Worm (Caenorhabditis elegans): ENCODE results near the gene clik-1.

Gene clik-1

ce11 chrV:6768452-6768929, at the start of gene clik-1, which contains the start of gene T25F10.1:
Gene clik-1, minus strand, starts transcription at chrV:6768732.
Gene T25F10.1, plus strand, starts transcription at chrV:6768502.
- TF ChIP-seq tbx-37 (GFP tag; conservative IDR thresholded peaks at IDR 0.05) (no peak), hmg-4 (GFP tag; optimal IDR thresholded peaks at IDR 0.05) (no peak), ama-1 (optimal IDR thresholded peaks at IDR 0.05) (no peak), tra-4 (tag; optimal IDR thresholded peaks at IDR 0.05) (no peak), ceh-13 (GFP tag; optimal IDR thresholded peaks at IDR 0.05) (no peak), hnd-1 (tag; optimal IDR thresholded peaks at IDR 0.05) (no peak)

- no peak for TF ChIP-seq pes-1 (GFP tag; IDR thresholded peaks at IDR 0.05)
- no peak for TF ChIP-seq sea-1 (GFP tag; conservative IDR thresholded peaks at IDR 0.05)
- TF ChIP-seq hnd-1 (tag; optimal IDR thresholded peaks at IDR 0.05), result no peak
- TF ChIP-seq flt-1 (GFP tag; IDR thresholded peaks at IDR 0.05), result no peak
- TF ChIP-seq hmbx-1 (tag; optimal IDR thresholded peaks at IDR 0.05), result no peak
- TF ChIP-seq hmg-4 (GFP tag; optimal IDR thresholded peaks at IDR 0.05), result no peak
- TF ChIP-seq F13C5.2 (tag; optimal IDR thresholded peaks at IDR 0.05), result no peak
- no peak for TF ChIP-seq aly-1 (tag; optimal IDR thresholded peaks at IDR 0.05)
- no peak for TF ChIP-seq tbx-37 (GFP tag; conservative IDR thresholded peaks at IDR 0.05)
- no peak for TF ChIP-seq tra-4 (tag; optimal IDR thresholded peaks at IDR 0.05)
- no peak for TF ChIP-seq ceh-13 (GFP tag; optimal IDR thresholded peaks at IDR 0.05)
- no peak for TF ChIP-seq tbx-11 (GFP tag; IDR thresholded peaks at IDR 0.05)
- TF ChIP-seq scrt-1 (GFP tag; IDR thresholded peaks at IDR 0.05), result no peak
Measured at ce11 chrV:6817184-6817583, 48.7 kb upstream of the clik-1 start, which contains the start of gene dmsr-14. Gene dmsr-14, minus strand, starts transcription at chrV:6817284.

ce11 chrV:6813862-6814261, 45.3 kb upstream of the clik-1 start:
- TF ChIP-seq hmg-4 (GFP tag; optimal IDR thresholded peaks at IDR 0.05), result no peak
- no peak for TF ChIP-seq scrt-1 (GFP tag; IDR thresholded peaks at IDR 0.05)
- no peak for TF ChIP-seq F13C5.2 (tag; optimal IDR thresholded peaks at IDR 0.05)
- TF ChIP-seq hnd-1 (tag; optimal IDR thresholded peaks at IDR 0.05), result no peak
- no peak for TF ChIP-seq ama-1 (optimal IDR thresholded peaks at IDR 0.05)
- no peak for TF ChIP-seq tbx-37 (GFP tag; conservative IDR thresholded peaks at IDR 0.05)
- TF ChIP-seq hmbx-1 (tag; optimal IDR thresholded peaks at IDR 0.05), result no peak
- no peak for TF ChIP-seq pes-1 (GFP tag; IDR thresholded peaks at IDR 0.05)
- no peak for TF ChIP-seq ets-7 (tag; optimal IDR thresholded peaks at IDR 0.05)
- no peak for TF ChIP-seq B0310.2 (tag; optimal IDR thresholded peaks at IDR 0.05)
- TF ChIP-seq ceh-13 (GFP tag; optimal IDR thresholded peaks at IDR 0.05), result no peak
- TF ChIP-seq tra-4 (tag; optimal IDR thresholded peaks at IDR 0.05), result no peak
- TF ChIP-seq ceh-36 (tag; optimal IDR thresholded peaks at IDR 0.05), result no peak
- no peak for TF ChIP-seq aly-1 (tag; optimal IDR thresholded peaks at IDR 0.05)
- no peak for TF ChIP-seq flt-1 (GFP tag; IDR thresholded peaks at IDR 0.05)

- TF ChIP-seq hnd-1 (tag; optimal IDR thresholded peaks at IDR 0.05), result no peak
- TF ChIP-seq F13C5.2 (tag; optimal IDR thresholded peaks at IDR 0.05), result no peak
- TF ChIP-seq tra-4 (tag; optimal IDR thresholded peaks at IDR 0.05), result no peak
- no peak for TF ChIP-seq B0310.2 (tag; optimal IDR thresholded peaks at IDR 0.05)
- no peak for TF ChIP-seq sea-1 (GFP tag; conservative IDR thresholded peaks at IDR 0.05)
- no peak for TF ChIP-seq flt-1 (GFP tag; IDR thresholded peaks at IDR 0.05)
- no peak for TF ChIP-seq ama-1 (optimal IDR thresholded peaks at IDR 0.05)
Measured at ce11 chrV:6811863-6812262, 43.3 kb upstream of the clik-1 start.

- TF ChIP-seq pes-1 (GFP tag; IDR thresholded peaks at IDR 0.05) (no peak), hnd-1 (tag; optimal IDR thresholded peaks at IDR 0.05) (no peak), F13C5.2 (tag; optimal IDR thresholded peaks at IDR 0.05) (no peak), tbx-37 (GFP tag; conservative IDR thresholded peaks at IDR 0.05) (no peak), ceh-36 (tag; optimal IDR thresholded peaks at IDR 0.05) (no peak), tbx-11 (GFP tag; IDR thresholded peaks at IDR 0.05) (no peak), hmbx-1 (tag; optimal IDR thresholded peaks at IDR 0.05) (no peak), ama-1 (optimal IDR thresholded peaks at IDR 0.05) (no peak), ets-7 (tag; optimal IDR thresholded peaks at IDR 0.05) (no peak), B0310.2 (tag; optimal IDR thresholded peaks at IDR 0.05) (no peak), hmg-4 (GFP tag; optimal IDR thresholded peaks at IDR 0.05) (no peak), scrt-1 (GFP tag; IDR thresholded peaks at IDR 0.05) (no peak), aly-1 (tag; optimal IDR thresholded peaks at IDR 0.05) (no peak), tra-4 (tag; optimal IDR thresholded peaks at IDR 0.05) (no peak), sea-1 (GFP tag; conservative IDR thresholded peaks at IDR 0.05) (no peak), ceh-13 (GFP tag; optimal IDR thresholded peaks at IDR 0.05) (no peak), flt-1 (GFP tag; IDR thresholded peaks at IDR 0.05) (no peak)
Measured at ce11 chrV:6810091-6810490, 41.6 kb upstream of the clik-1 start.

- TF ChIP-seq sea-1 (GFP tag; conservative IDR thresholded peaks at IDR 0.05), result no peak
- no peak for TF ChIP-seq ceh-13 (GFP tag; optimal IDR thresholded peaks at IDR 0.05)
- TF ChIP-seq F13C5.2 (tag; optimal IDR thresholded peaks at IDR 0.05), result no peak
Measured at ce11 chrV:6808962-6809361, 40.4 kb upstream of the clik-1 start, which contains the start of gene dmsr-16. Gene dmsr-16, minus strand, starts transcription at chrV:6809062.

- TF ChIP-seq flt-1 (GFP tag; IDR thresholded peaks at IDR 0.05) (no peak), ceh-36 (tag; optimal IDR thresholded peaks at IDR 0.05) (no peak), ets-7 (tag; optimal IDR thresholded peaks at IDR 0.05) (no peak), B0310.2 (tag; optimal IDR thresholded peaks at IDR 0.05) (no peak), ama-1 (optimal IDR thresholded peaks at IDR 0.05) (no peak), scrt-1 (GFP tag; IDR thresholded peaks at IDR 0.05) (no peak)
Measured at ce11 chrV:6806340-6806739, 37.8 kb upstream of the clik-1 start, which contains the start of gene dmsr-12. Gene dmsr-12, minus strand, starts transcription at chrV:6806440.

ce11 chrV:6803992-6804391, 35.5 kb upstream of the clik-1 start, which contains the start of gene dmsr-11:
Gene dmsr-11, minus strand, starts transcription at chrV:6804092.
- TF ChIP-seq sea-1 (GFP tag; conservative IDR thresholded peaks at IDR 0.05) (no peak), ama-1 (optimal IDR thresholded peaks at IDR 0.05) (no peak), tbx-11 (GFP tag; IDR thresholded peaks at IDR 0.05) (no peak), hmg-4 (GFP tag; optimal IDR thresholded peaks at IDR 0.05) (no peak), tra-4 (tag; optimal IDR thresholded peaks at IDR 0.05) (no peak), ceh-13 (GFP tag; optimal IDR thresholded peaks at IDR 0.05) (no peak), flt-1 (GFP tag; IDR thresholded peaks at IDR 0.05) (no peak), ets-7 (tag; optimal IDR thresholded peaks at IDR 0.05) (no peak), hmbx-1 (tag; optimal IDR thresholded peaks at IDR 0.05) (no peak), aly-1 (tag; optimal IDR thresholded peaks at IDR 0.05) (no peak), pes-1 (GFP tag; IDR thresholded peaks at IDR 0.05) (no peak), B0310.2 (tag; optimal IDR thresholded peaks at IDR 0.05) (no peak), F13C5.2 (tag; optimal IDR thresholded peaks at IDR 0.05) (no peak), scrt-1 (GFP tag; IDR thresholded peaks at IDR 0.05) (no peak), ceh-36 (tag; optimal IDR thresholded peaks at IDR 0.05) (no peak), tbx-37 (GFP tag; conservative IDR thresholded peaks at IDR 0.05) (no peak), hnd-1 (tag; optimal IDR thresholded peaks at IDR 0.05) (no peak)

Measured in whole organism, early embryonic.